In the genomic region with DNA sequence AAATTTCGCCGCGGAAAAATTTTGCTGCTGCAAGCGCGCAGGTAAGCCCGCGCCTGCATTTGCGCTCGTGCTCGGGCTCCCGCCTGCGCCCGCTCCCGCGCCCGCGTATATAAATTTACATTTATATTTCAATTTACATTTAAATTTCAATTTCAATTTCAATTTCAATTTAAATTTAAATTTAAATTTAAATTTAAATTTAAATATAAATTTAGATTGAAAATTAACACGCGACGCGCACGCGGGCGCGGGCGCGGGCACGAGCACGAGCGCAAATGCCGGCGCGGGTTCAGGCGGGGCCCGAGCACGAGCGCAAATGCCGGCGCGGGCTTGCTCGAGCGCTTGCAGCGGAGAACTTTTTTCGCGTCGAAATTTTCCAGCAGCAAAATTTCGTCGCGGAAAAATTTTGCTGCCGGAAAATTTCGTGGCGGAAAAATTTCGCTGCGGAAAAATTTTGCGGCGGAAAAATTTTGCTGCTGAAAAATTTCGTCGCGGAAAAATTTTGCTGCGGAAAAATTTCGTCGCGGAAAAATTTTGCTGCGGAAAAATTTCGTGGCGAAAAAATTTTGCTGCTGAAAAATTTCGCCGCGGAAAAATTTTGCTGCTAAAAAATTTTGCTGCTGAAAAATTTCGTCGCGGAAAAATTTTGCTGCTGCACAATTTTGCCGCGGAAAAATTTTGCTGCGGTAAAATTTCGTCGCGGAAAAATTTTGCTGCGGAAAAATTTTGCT, we compare ENCODE assay signal across 7 worm cellular contexts.
TF ChIP-seq lines count a peak whose summit lies in the region.

No protein-coding gene starts in this region.

TF ChIP-seq in whole organism, L1 larva, 84 proteins besides CTCF, POLR2A, EP300 and RAD21:
- TF ChIP-seq mab-9 (GFP tag; IDR thresholded peaks at IDR 0.05; lab: Robert Waterston, UW) (peak; percentile 72; the same call in 1 of the 2 replicates), ceh-63 (GFP tag; optimal IDR thresholded peaks at IDR 0.05; lab: Kevin White, UChicago) (no peak), ceh-8 (GFP tag; optimal IDR thresholded peaks at IDR 0.05; lab: Kevin White, UChicago) (peak; percentile 98), C04F5.9 (tag; optimal IDR thresholded peaks at IDR 0.05; lab: Kevin White, UChicago) (no peak)

TF ChIP-seq in whole organism, L4 larva, 104 proteins besides CTCF, POLR2A, EP300 and RAD21 (continues in another document):
- TF ChIP-seq nhr-41 (GFP tag; IDR thresholded peaks at IDR 0.05; lab: Robert Waterston, UW), result 0 out of 2 replicates have a peak, but pooled peaks have one; percentile 46
- TF ChIP-seq tra-1 (GFP tag; IDR thresholded peaks at IDR 0.05; lab: Robert Waterston, UW), result peak; percentile 68
- TF ChIP-seq aha-1 (tag; lab: Kevin White, UChicago), result no peak
- peak; percentile 69; the same call in 1 of the 2 replicates for TF ChIP-seq dmd-8 (GFP tag; IDR thresholded peaks at IDR 0.05; lab: Robert Waterston, UW)
- no peak for TF ChIP-seq hlh-11 (tag; optimal IDR thresholded peaks at IDR 0.05; lab: Kevin White, UChicago)
- 0 out of 2 replicates have a peak, but pooled peaks have one; percentile 8 for TF ChIP-seq lin-1 (GFP tag; IDR thresholded peaks at IDR 0.05; lab: Robert Waterston, UW)
- TF ChIP-seq nhr-25 (tag; optimal IDR thresholded peaks at IDR 0.05; lab: Kevin White, UChicago; ENCODE audit: borderline replicate concordance, insufficient read depth), result no peak
- peak in 1 of 2 experiments; percentile 81; a peak in 2 of 4 replicates for TF ChIP-seq madf-5 (GFP tag; IDR thresholded peaks at IDR 0.05; lab: Robert Waterston, UW)
- peak; percentile 24; the same call in 1 of the 2 replicates for TF ChIP-seq ZK337.2 (GFP tag; IDR thresholded peaks at IDR 0.05; lab: Robert Waterston, UW)
- TF ChIP-seq mxl-2 (GFP tag; conservative IDR thresholded peaks at IDR 0.05; lab: Robert Waterston, UW), result 0 out of 2 replicates have a peak, but pooled peaks have one; percentile 33
- no peak for TF ChIP-seq mdt-29 (GFP tag; IDR thresholded peaks at IDR 0.05; lab: Robert Waterston, UW)

TF ChIP-seq in whole organism, early embryonic, 17 proteins besides CTCF, POLR2A, EP300 and RAD21:
- no peak for TF ChIP-seq ceh-36 (tag; optimal IDR thresholded peaks at IDR 0.05; lab: Kevin White, UChicago)
- 0 out of 2 replicates have a peak, but pooled peaks have one; percentile 62 for TF ChIP-seq scrt-1 (GFP tag; IDR thresholded peaks at IDR 0.05; lab: Robert Waterston, UW)
- TF ChIP-seq tbx-11 (GFP tag; IDR thresholded peaks at IDR 0.05; lab: Robert Waterston, UW), result peak; percentile 42; the same call in 1 of the 2 replicates
- no peak for TF ChIP-seq hmg-4 (GFP tag; optimal IDR thresholded peaks at IDR 0.05; lab: Kevin White, UChicago)
- TF ChIP-seq tra-4 (tag; optimal IDR thresholded peaks at IDR 0.05; lab: Kevin White, UChicago), result no peak
- TF ChIP-seq pes-1 (GFP tag; IDR thresholded peaks at IDR 0.05; lab: Robert Waterston, UW), result peak; percentile 75
- peak; percentile 50; the same call in 1 of the 2 replicates for TF ChIP-seq flt-1 (GFP tag; IDR thresholded peaks at IDR 0.05; lab: Robert Waterston, UW)
- TF ChIP-seq sea-1 (GFP tag; conservative IDR thresholded peaks at IDR 0.05; lab: Robert Waterston, UW), result peak; percentile 78

TF ChIP-seq in whole organism, late embryonic, 69 proteins besides CTCF, POLR2A, EP300 and RAD21:
- TF ChIP-seq gmeb-2 (tag; optimal IDR thresholded peaks at IDR 0.05; lab: Kevin White, UChicago), result peak; percentile 60
- TF ChIP-seq K02D7.2 (tag; optimal IDR thresholded peaks at IDR 0.05; lab: Kevin White, UChicago), result peak; percentile 68
- TF ChIP-seq hlh-15 (tag; optimal IDR thresholded peaks at IDR 0.05; lab: Kevin White, UChicago), result no peak
- no peak for TF ChIP-seq syd-9 (tag; optimal IDR thresholded peaks at IDR 0.05; lab: Kevin White, UChicago)
- TF ChIP-seq ztf-16 (tag; optimal IDR thresholded peaks at IDR 0.05; lab: Kevin White, UChicago), result no peak
- peak; percentile 31 for TF ChIP-seq pha-2 (tag; optimal IDR thresholded peaks at IDR 0.05; lab: Kevin White, UChicago)
- no peak for TF ChIP-seq unc-55 (GFP tag; optimal IDR thresholded peaks at IDR 0.05; lab: Kevin White, UChicago)
- peak; percentile 40 for TF ChIP-seq sox-4 (tag; optimal IDR thresholded peaks at IDR 0.05; lab: Kevin White, UChicago)
- TF ChIP-seq ceh-48 (tag; optimal IDR thresholded peaks at IDR 0.05; lab: Kevin White, UChicago), result peak; percentile 1
- TF ChIP-seq ceh-45 (GFP tag; IDR thresholded peaks at IDR 0.05; lab: Robert Waterston, UW), result 0 out of 2 replicates have a peak, but pooled peaks have one; percentile 30
TF ChIP-seq in whole organism, late embryonic: peak in this region for 6.

TF ChIP-seq in whole organism, midembryonic, 9 proteins besides CTCF, POLR2A, EP300 and RAD21:
- TF ChIP-seq tab-1 (GFP tag; IDR thresholded peaks at IDR 0.05; lab: Robert Waterston, UW) (peak; percentile 68; the same call in 1 of the 2 replicates), T22C8.4 (GFP tag; IDR thresholded peaks at IDR 0.05; lab: Robert Waterston, UW) (no peak), med-1 (GFP tag; optimal IDR thresholded peaks at IDR 0.05; lab: Kevin White, UChicago; ENCODE audit: insufficient read depth) (no peak), ztf-23 (GFP tag; IDR thresholded peaks at IDR 0.05; lab: Robert Waterston, UW) (peak; percentile 51; the same call in 1 of the 2 replicates), klf-2 (GFP tag; conservative IDR thresholded peaks at IDR 0.05; lab: Robert Waterston, UW) (peak; percentile 70), flt-1 (GFP tag; IDR thresholded peaks at IDR 0.05; lab: Robert Waterston, UW) (peak; percentile 31), ztf-29 (GFP tag; IDR thresholded peaks at IDR 0.05; lab: Robert Waterston, UW) (peak; percentile 47; the same call in 1 of the 2 replicates)
TF ChIP-seq in whole organism, midembryonic: peak in this region for 5.

TF ChIP-seq in whole organism, mixed stage, embryonic, 35 proteins besides CTCF, POLR2A, EP300 and RAD21:
- TF ChIP-seq nhr-237 (tag; optimal IDR thresholded peaks at IDR 0.05; lab: Kevin White, UChicago), result no peak
- TF ChIP-seq sptf-1 (tag; optimal IDR thresholded peaks at IDR 0.05; lab: Kevin White, UChicago), result peak; percentile 62
- TF ChIP-seq sem-2 (GFP tag; optimal IDR thresholded peaks at IDR 0.05; lab: Kevin White, UChicago), result no peak

TF ChIP-seq in whole organism, young adult, 124 proteins besides CTCF, POLR2A, EP300 and RAD21 (continues in another document):
- 0 out of 2 replicates have a peak, but pooled peaks have one; percentile 71 for TF ChIP-seq nfya-2 (GFP tag; IDR thresholded peaks at IDR 0.05; lab: Robert Waterston, UW)
- TF ChIP-seq Y53F4B.3 (GFP tag; IDR thresholded peaks at IDR 0.05; lab: Robert Waterston, UW), result no peak; the same call in 1 of the 2 replicates
- peak; percentile 5; the same call in 1 of the 2 replicates for TF ChIP-seq F33H1.4 (GFP tag; IDR thresholded peaks at IDR 0.05; lab: Robert Waterston, UW)
- peak; percentile 87; the same call in 1 of the 2 replicates for TF ChIP-seq nhr-120 (GFP tag; IDR thresholded peaks at IDR 0.05; lab: Robert Waterston, UW)
- TF ChIP-seq F57C9.4 (tag; optimal IDR thresholded peaks at IDR 0.05; lab: Kevin White, UChicago), result no peak
- TF ChIP-seq nfyb-1 (GFP tag; IDR thresholded peaks at IDR 0.05; lab: Robert Waterston, UW), result 0 out of 2 replicates have a peak, but pooled peaks have one; percentile 36
- TF ChIP-seq B0261.1 (tag; optimal IDR thresholded peaks at IDR 0.05; lab: Kevin White, UChicago), result no peak
- no peak for TF ChIP-seq unc-130 (GFP tag; optimal IDR thresholded peaks at IDR 0.05; lab: Kevin White, UChicago)
- no peak for TF ChIP-seq atf-7 (tag; optimal IDR thresholded peaks at IDR 0.05; lab: Kevin White, UChicago)
- no peak for TF ChIP-seq unc-62 (GFP tag; optimal IDR thresholded peaks at IDR 0.05; lab: Kevin White, UChicago)
- TF ChIP-seq ama-1 (optimal IDR thresholded peaks at IDR 0.05; lab: Kevin White, UChicago), result no peak
- TF ChIP-seq ama-1 (GFP tag; optimal IDR thresholded peaks at IDR 0.05; lab: Kevin White, UChicago), result no peak
- peak; percentile 20; the same call in 1 of the 2 replicates for TF ChIP-seq lag-1 (GFP tag; IDR thresholded peaks at IDR 0.05; lab: Robert Waterston, UW)
- TF ChIP-seq attf-3 (GFP tag; conservative IDR thresholded peaks at IDR 0.05; lab: Robert Waterston, UW), result peak; percentile 27; the same call in 1 of the 2 replicates
- TF ChIP-seq let-526 (GFP tag; IDR thresholded peaks at IDR 0.05; lab: Robert Waterston, UW), result no peak; the same call in 1 of the 2 replicates
- no peak for TF ChIP-seq ceh-27 (GFP tag; optimal IDR thresholded peaks at IDR 0.05; lab: Kevin White, UChicago)
- no peak for TF ChIP-seq rpc-1 (optimal IDR thresholded peaks at IDR 0.05; lab: Kevin White, UChicago)
- no peak for TF ChIP-seq rpc-1 (tag; optimal IDR thresholded peaks at IDR 0.05; lab: Kevin White, UChicago)
- TF ChIP-seq tbx-9 (tag; optimal IDR thresholded peaks at IDR 0.05; lab: Kevin White, UChicago; ENCODE audit: borderline replicate concordance), result no peak
- TF ChIP-seq ceh-91 (GFP tag; IDR thresholded peaks at IDR 0.05; lab: Robert Waterston, UW), result peak; percentile 32; the same call in 1 of the 2 replicates
- no peak for TF ChIP-seq snpc-1.1 (tag; optimal IDR thresholded peaks at IDR 0.05; lab: Kevin White, UChicago; ENCODE audit: insufficient read depth)
- TF ChIP-seq let-607 (tag; optimal IDR thresholded peaks at IDR 0.05; lab: Kevin White, UChicago), result no peak
- peak; percentile 3 for TF ChIP-seq lin-54 (GFP tag; optimal IDR thresholded peaks at IDR 0.05; lab: Kevin White, UChicago)
- 0 out of 2 replicates have a peak, but pooled peaks have one; percentile 68 for TF ChIP-seq ztf-28 (GFP tag; IDR thresholded peaks at IDR 0.05; lab: Robert Waterston, UW)
- TF ChIP-seq madf-8 (GFP tag; conservative IDR thresholded peaks at IDR 0.05; lab: Robert Waterston, UW), result peak; percentile 43
- TF ChIP-seq lsy-27 (tag; optimal IDR thresholded peaks at IDR 0.05; lab: Kevin White, UChicago; ENCODE audit: borderline replicate concordance, insufficient read depth), result no peak
- TF ChIP-seq madf-6 (GFP tag; IDR thresholded peaks at IDR 0.05; lab: Robert Waterston, UW), result peak; percentile 55; the same call in 1 of the 2 replicates
- peak; percentile 68; the same call in 1 of the 2 replicates for TF ChIP-seq K11D2.4 (GFP tag; IDR thresholded peaks at IDR 0.05; lab: Robert Waterston, UW)
- TF ChIP-seq ztf-6 (GFP tag; IDR thresholded peaks at IDR 0.05; lab: Robert Waterston, UW), result no peak
- TF ChIP-seq C06A6.2 (GFP tag; conservative IDR thresholded peaks at IDR 0.05; lab: Robert Waterston, UW), result peak; percentile 38; the same call in 1 of the 2 replicates
- peak; percentile 30 for TF ChIP-seq D2030.7 (GFP tag; IDR thresholded peaks at IDR 0.05; lab: Robert Waterston, UW)
- TF ChIP-seq athp-1 (tag; optimal IDR thresholded peaks at IDR 0.05; lab: Kevin White, UChicago), result no peak
- no peak for TF ChIP-seq hrde-1 (tag; optimal IDR thresholded peaks at IDR 0.05; lab: Kevin White, UChicago; ENCODE audit: borderline replicate concordance)
- TF ChIP-seq somi-1 (GFP tag; optimal IDR thresholded peaks at IDR 0.05; lab: Kevin White, UChicago), result no peak
- no peak for TF ChIP-seq ZK185.1 (tag; optimal IDR thresholded peaks at IDR 0.05; lab: Kevin White, UChicago; ENCODE audit: poor library complexity, severe bottlenecking)
